ENCODE assay signal across 1 worm cellular context in genomic region chrX:4957259-4957658, ce11.
TF ChIP-seq lines count a peak whose summit lies in the region.

Gene M03F4.4 (minus strand): TSS chrX:4957418.

TF ChIP-seq in whole organism, L1 larva, 84 proteins besides CTCF, POLR2A, EP300 and RAD21 (continued from another document):
- no peak for TF ChIP-seq nhr-28 (tag; optimal IDR thresholded peaks at IDR 0.05; lab: Kevin White, UChicago)
- peak; percentile 65 for TF ChIP-seq sup-37 (GFP tag; optimal IDR thresholded peaks at IDR 0.05; lab: Kevin White, UChicago)
- TF ChIP-seq mef-2 (tag; optimal IDR thresholded peaks at IDR 0.05; lab: Kevin White, UChicago), result no peak
- TF ChIP-seq nhr-90 (tag; optimal IDR thresholded peaks at IDR 0.05; lab: Kevin White, UChicago; ENCODE audit: poor library complexity), result no peak
- TF ChIP-seq hpl-2 (GFP tag; optimal IDR thresholded peaks at IDR 0.05; lab: Kevin White, UChicago), result no peak
- TF ChIP-seq fos-1 (tag; optimal IDR thresholded peaks at IDR 0.05; lab: Kevin White, UChicago), result no peak
- peak; percentile 46 for TF ChIP-seq lin-39 (tag; optimal IDR thresholded peaks at IDR 0.05; lab: Kevin White, UChicago)
- TF ChIP-seq C04F5.9 (tag; optimal IDR thresholded peaks at IDR 0.05; lab: Kevin White, UChicago), result no peak
- TF ChIP-seq ceh-63 (GFP tag; optimal IDR thresholded peaks at IDR 0.05; lab: Kevin White, UChicago), result no peak
- no peak for TF ChIP-seq ets-5 (GFP tag; IDR thresholded peaks at IDR 0.05; lab: Robert Waterston, UW)
- no peak for TF ChIP-seq skn-1 (tag; optimal IDR thresholded peaks at IDR 0.05; lab: Kevin White, UChicago)
- TF ChIP-seq lir-3 (tag; optimal IDR thresholded peaks at IDR 0.05; lab: Kevin White, UChicago; ENCODE audit: poor library complexity), result peak; percentile 55
- peak; percentile 62 for TF ChIP-seq xbp-1 (tag; optimal IDR thresholded peaks at IDR 0.05; lab: Kevin White, UChicago)
- TF ChIP-seq lin-14 (GFP tag; optimal IDR thresholded peaks at IDR 0.05; lab: Kevin White, UChicago), result peak; percentile 87
- peak; percentile 99 for TF ChIP-seq pag-3 (tag; optimal IDR thresholded peaks at IDR 0.05; lab: Kevin White, UChicago; ENCODE audit: borderline replicate concordance, insufficient read depth)
- TF ChIP-seq unc-98 (GFP tag; IDR thresholded peaks at IDR 0.05; lab: Robert Waterston, UW), result no peak
- TF ChIP-seq C34B4.2 (tag; optimal IDR thresholded peaks at IDR 0.05; lab: Kevin White, UChicago), result no peak
- peak; percentile 40 for TF ChIP-seq nhr-11 (tag; optimal IDR thresholded peaks at IDR 0.05; lab: Kevin White, UChicago)
- TF ChIP-seq ces-1 (GFP tag; optimal IDR thresholded peaks at IDR 0.05; lab: Kevin White, UChicago), result no peak
- TF ChIP-seq fkh-8 (tag; optimal IDR thresholded peaks at IDR 0.05; lab: Kevin White, UChicago), result no peak
- TF ChIP-seq zip-4 (GFP tag; optimal IDR thresholded peaks at IDR 0.05; lab: Kevin White, UChicago), result no peak
- no peak for TF ChIP-seq unc-86 (tag; optimal IDR thresholded peaks at IDR 0.05; lab: Kevin White, UChicago)
- no peak for TF ChIP-seq F16B12.6 (tag; optimal IDR thresholded peaks at IDR 0.05; lab: Kevin White, UChicago)
- TF ChIP-seq unc-30 (tag; optimal IDR thresholded peaks at IDR 0.05; lab: Kevin White, UChicago), result no peak
- TF ChIP-seq nhr-12 (tag; optimal IDR thresholded peaks at IDR 0.05; lab: Kevin White, UChicago), result no peak
- TF ChIP-seq aly-2 (tag; optimal IDR thresholded peaks at IDR 0.05; lab: Kevin White, UChicago), result no peak
- no peak for TF ChIP-seq vab-15 (tag; optimal IDR thresholded peaks at IDR 0.05; lab: Kevin White, UChicago)
- TF ChIP-seq ceh-90 (tag; optimal IDR thresholded peaks at IDR 0.05; lab: Kevin White, UChicago), result no peak
- peak in 1 of 2 experiments; percentile 15 for TF ChIP-seq lin-35 (GFP tag; optimal IDR thresholded peaks at IDR 0.05; lab: Kevin White, UChicago)
- peak; percentile 53 for TF ChIP-seq nhr-47 (tag; optimal IDR thresholded peaks at IDR 0.05; lab: Kevin White, UChicago)
- no peak for TF ChIP-seq egl-27 (tag; optimal IDR thresholded peaks at IDR 0.05; lab: Kevin White, UChicago)
- TF ChIP-seq nhr-71 (tag; optimal IDR thresholded peaks at IDR 0.05; lab: Kevin White, UChicago), result peak; percentile 94
- TF ChIP-seq lin-15B (tag; optimal IDR thresholded peaks at IDR 0.05; lab: Kevin White, UChicago), result no peak
- peak; percentile 70 for TF ChIP-seq snu-23 (GFP tag; optimal IDR thresholded peaks at IDR 0.05; lab: Kevin White, UChicago)
- TF ChIP-seq mdl-1 (tag; optimal IDR thresholded peaks at IDR 0.05; lab: Kevin White, UChicago), result no peak
- TF ChIP-seq C16A3.4 (tag; optimal IDR thresholded peaks at IDR 0.05; lab: Kevin White, UChicago), result no peak
- peak; percentile 79 for TF ChIP-seq nhr-20 (tag; optimal IDR thresholded peaks at IDR 0.05; lab: Kevin White, UChicago)
- TF ChIP-seq mep-1 (tag; optimal IDR thresholded peaks at IDR 0.05; lab: Kevin White, UChicago), result no peak
- TF ChIP-seq pqm-1 (tag; optimal IDR thresholded peaks at IDR 0.05; lab: Kevin White, UChicago), result no peak
- peak; percentile 77 for TF ChIP-seq dsc-1 (tag; optimal IDR thresholded peaks at IDR 0.05; lab: Kevin White, UChicago)
- no peak for TF ChIP-seq ama-1 (optimal IDR thresholded peaks at IDR 0.05; lab: Kevin White, UChicago)
- no peak for TF ChIP-seq ceh-88 (GFP tag; IDR thresholded peaks at IDR 0.05; lab: Robert Waterston, UW)
- TF ChIP-seq rnt-1 (tag; optimal IDR thresholded peaks at IDR 0.05; lab: Kevin White, UChicago), result peak; percentile 93
- TF ChIP-seq lin-13 (GFP tag; optimal IDR thresholded peaks at IDR 0.05; lab: Kevin White, UChicago), result no peak
- TF ChIP-seq lsy-2 (tag; optimal IDR thresholded peaks at IDR 0.05; lab: Kevin White, UChicago), result peak; percentile 56 to 64
- TF ChIP-seq isw-1 (GFP tag; IDR thresholded peaks at IDR 0.05; lab: Robert Waterston, UW), result no peak
- peak; percentile 58 for TF ChIP-seq unc-130 (tag; optimal IDR thresholded peaks at IDR 0.05; lab: Kevin White, UChicago)
- no peak for TF ChIP-seq nhr-237 (tag; optimal IDR thresholded peaks at IDR 0.05; lab: Kevin White, UChicago)
- peak; percentile 71 for TF ChIP-seq swsn-7 (tag; optimal IDR thresholded peaks at IDR 0.05; lab: Kevin White, UChicago)
- TF ChIP-seq tlp-1 (tag; optimal IDR thresholded peaks at IDR 0.05; lab: Kevin White, UChicago), result no peak
- TF ChIP-seq efl-1 (optimal IDR thresholded peaks at IDR 0.05; lab: Kevin White, UChicago), result peak in 1 of 2 experiments; percentile 14
- TF ChIP-seq efl-1 (GFP tag; optimal IDR thresholded peaks at IDR 0.05 in 1 of 2; lab: Kevin White, UChicago), result peak in 1 of 2 experiments; percentile 75
- no peak for TF ChIP-seq fkh-10 (GFP tag; optimal IDR thresholded peaks at IDR 0.05; lab: Kevin White, UChicago)
- TF ChIP-seq nhr-84 (tag; optimal IDR thresholded peaks at IDR 0.05; lab: Kevin White, UChicago), result no peak
- no peak for TF ChIP-seq nhr-76 (tag; optimal IDR thresholded peaks at IDR 0.05; lab: Kevin White, UChicago)
- no peak for TF ChIP-seq hlh-17 (GFP tag; optimal IDR thresholded peaks at IDR 0.05; lab: Kevin White, UChicago; ENCODE audit: borderline replicate concordance)
- TF ChIP-seq blmp-1 (tag; optimal IDR thresholded peaks at IDR 0.05; lab: Kevin White, UChicago), result no peak
- TF ChIP-seq elt-2 (tag; optimal IDR thresholded peaks at IDR 0.05; lab: Kevin White, UChicago), result no peak
- TF ChIP-seq ceh-82 (tag; optimal IDR thresholded peaks at IDR 0.05; lab: Kevin White, UChicago), result peak in 1 of 3 experiments; percentile 29
- no peak for TF ChIP-seq hlh-4 (tag; optimal IDR thresholded peaks at IDR 0.05; lab: Kevin White, UChicago)
- no peak for TF ChIP-seq mab-9 (GFP tag; IDR thresholded peaks at IDR 0.05; lab: Robert Waterston, UW)
- no peak for TF ChIP-seq sptf-1 (tag; optimal IDR thresholded peaks at IDR 0.05; lab: Kevin White, UChicago)
- no peak for TF ChIP-seq nhr-85 (tag; lab: Kevin White, UChicago)
TF ChIP-seq in whole organism, L1 larva: peak in this region for 24.
